Fruit fly (Drosophila melanogaster): ENCODE data around the gene chb.
A peak's percentile ranks its signal among the peaks of the same experiment; 100 is the strongest.

Gene chb

DNA sequence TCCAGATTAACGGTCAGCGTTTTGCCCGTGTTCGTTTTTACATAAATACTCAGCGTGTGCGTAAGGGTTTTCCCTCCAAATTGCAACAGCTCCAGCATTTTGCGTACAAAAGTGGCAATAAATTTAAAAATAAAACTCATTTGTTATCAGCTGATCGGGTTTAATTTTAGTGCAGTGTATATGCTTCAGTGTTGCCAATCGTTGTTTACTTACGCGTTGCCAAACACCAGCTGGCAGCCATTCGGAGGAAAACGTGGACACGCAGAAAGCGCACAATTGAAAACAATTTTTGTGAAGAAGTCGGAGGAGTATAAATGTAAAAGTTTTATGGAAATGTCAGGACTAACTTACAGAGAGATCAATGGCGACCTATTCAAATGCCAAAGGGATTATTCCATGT lies 23.9 kb downstream of the chb start, which contains the start of the genes Targ3 and park (continued):
- TF ChIP-seq Hnf4 (GFP tag; optimal IDR thresholded peaks at IDR 0.05) (peak; percentile 73), dsf (GFP tag; optimal IDR thresholded peaks at IDR 0.05; ENCODE audit: borderline replicate concordance) (peak; percentile 62), Rel (GFP tag; optimal IDR thresholded peaks at IDR 0.05) (no peak), Rel (tag; optimal IDR thresholded peaks at IDR 0.05) (peak; percentile 38), CrebA (GFP tag; optimal IDR thresholded peaks at IDR 0.05; ENCODE audit: borderline replicate concordance) (no peak), sv (GFP tag; optimal IDR thresholded peaks at IDR 0.05) (peak; percentile 6), fru (GFP tag; optimal IDR thresholded peaks at IDR 0.05) (no peak), sage (GFP tag; optimal IDR thresholded peaks at IDR 0.05) (no peak), tai (GFP tag; optimal IDR thresholded peaks at IDR 0.05) (no peak), foxo (GFP tag; optimal IDR thresholded peaks at IDR 0.05) (peak in 1 of 2 experiments; percentile 29)

DNA sequence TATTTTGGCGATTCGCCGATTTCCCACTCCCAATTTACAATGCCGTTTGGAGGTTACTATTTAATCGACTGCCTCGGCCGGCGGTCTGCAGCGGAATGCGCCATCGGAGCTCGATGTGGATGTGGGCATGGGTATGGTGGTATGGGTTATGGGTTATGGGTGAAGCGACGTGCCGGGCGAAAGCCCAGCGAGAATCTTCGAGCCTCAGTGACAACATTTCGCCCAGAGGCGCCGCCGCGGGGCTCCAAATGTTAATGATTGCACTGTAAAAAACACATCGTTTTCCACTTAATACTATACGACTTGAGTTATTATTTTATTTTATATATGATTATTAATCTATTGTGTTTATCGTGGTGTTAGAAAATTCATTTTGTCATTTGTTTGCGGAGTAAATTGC lies 27.9 kb downstream of the chb start:
- TF ChIP-seq Dif (GFP tag; optimal IDR thresholded peaks at IDR 0.05; ENCODE audit: partially characterized antibody) (peak; percentile 13), Hr78 (GFP tag; optimal IDR thresholded peaks at IDR 0.05) (no peak)

dm6 chr3L:21201246-21201896 lies 28.7 kb downstream of the chb start:
- TF ChIP-seq N (GFP tag; optimal IDR thresholded peaks at IDR 0.05) (no peak), fru (GFP tag; optimal IDR thresholded peaks at IDR 0.05) (no peak), Hnf4 (GFP tag; optimal IDR thresholded peaks at IDR 0.05) (no peak), psq (GFP tag; optimal IDR thresholded peaks at IDR 0.05) (no peak), Dif (GFP tag; optimal IDR thresholded peaks at IDR 0.05; ENCODE audit: partially characterized antibody) (no peak), CG9705 (GFP tag; optimal IDR thresholded peaks at IDR 0.05) (no peak), dl (GFP tag; optimal IDR thresholded peaks at IDR 0.05; ENCODE audit: insufficient read depth in 1 of 2, partially characterized antibody in 2 of 2) (no peak), Dfd (GFP tag; optimal IDR thresholded peaks at IDR 0.05) (no peak), Hr78 (GFP tag; optimal IDR thresholded peaks at IDR 0.05) (no peak), GATAd (GFP tag; optimal IDR thresholded peaks at IDR 0.05) (no peak), Hr83 (GFP tag; optimal IDR thresholded peaks at IDR 0.05; ENCODE audit: poor library complexity, severe bottlenecking) (no peak), dsf (GFP tag; optimal IDR thresholded peaks at IDR 0.05; ENCODE audit: borderline replicate concordance) (no peak), h (GFP tag; optimal IDR thresholded peaks at IDR 0.05) (no peak), usp (GFP tag; optimal IDR thresholded peaks at IDR 0.05) (no peak), Vsx2 (GFP tag; optimal IDR thresholded peaks at IDR 0.05; ENCODE audit: partially characterized antibody) (no peak), OdsH (GFP tag; optimal IDR thresholded peaks at IDR 0.05) (no peak), Jra (GFP tag; optimal IDR thresholded peaks at IDR 0.05) (no peak)

DNA sequence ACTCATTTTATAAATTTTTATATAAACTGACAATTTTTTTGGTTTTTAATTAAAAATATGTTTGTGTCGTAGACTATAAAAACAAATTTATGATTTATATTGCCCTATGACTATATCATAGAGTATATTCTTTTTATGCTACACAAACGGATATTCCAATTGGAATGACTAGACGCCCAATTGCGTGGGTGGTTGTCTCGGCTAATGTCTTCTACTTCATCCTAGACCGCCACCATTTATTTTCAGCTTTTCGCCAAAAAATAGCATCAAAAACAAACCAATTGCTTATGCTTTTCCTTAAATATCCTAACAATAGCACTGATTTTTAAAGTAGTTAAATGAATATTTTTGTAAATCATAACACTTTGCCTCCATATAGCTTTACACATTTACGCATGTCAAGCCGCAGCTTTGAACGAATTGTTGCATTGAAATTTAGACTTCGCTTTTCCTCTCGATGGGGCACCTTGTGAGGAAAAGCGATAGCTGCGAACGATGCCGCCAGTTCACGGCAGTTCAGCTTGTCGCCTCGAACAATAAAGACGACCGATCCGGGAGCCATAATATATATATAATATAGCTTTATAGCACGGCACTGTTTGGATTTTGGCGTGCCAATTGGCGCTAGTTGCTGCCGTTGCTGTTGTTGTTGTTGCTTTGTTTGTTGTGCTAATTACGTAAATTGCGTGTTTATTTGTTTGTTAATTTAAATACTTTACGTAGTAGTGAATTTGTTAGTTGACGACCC lies 29.6 kb downstream of the chb start:
- TF ChIP-seq tai (GFP tag; optimal IDR thresholded peaks at IDR 0.05), result no peak
- no peak for TF ChIP-seq usp (GFP tag; optimal IDR thresholded peaks at IDR 0.05)
- TF ChIP-seq GATAd (GFP tag; optimal IDR thresholded peaks at IDR 0.05), result no peak
- TF ChIP-seq CG9705 (GFP tag; optimal IDR thresholded peaks at IDR 0.05), result no peak
- no peak for TF ChIP-seq jim (GFP tag; optimal IDR thresholded peaks at IDR 0.05)
- no peak for TF ChIP-seq Abd-B (GFP tag; optimal IDR thresholded peaks at IDR 0.05)
- TF ChIP-seq sv (GFP tag; optimal IDR thresholded peaks at IDR 0.05), result no peak
- no peak for TF ChIP-seq CG32264 (GFP tag; optimal IDR thresholded peaks at IDR 0.05)
- TF ChIP-seq foxo (GFP tag; optimal IDR thresholded peaks at IDR 0.05), result no peak
- TF ChIP-seq dl (GFP tag; optimal IDR thresholded peaks at IDR 0.05; ENCODE audit: insufficient read depth in 1 of 2, partially characterized antibody in 2 of 2), result no peak
- TF ChIP-seq Dfd (GFP tag; optimal IDR thresholded peaks at IDR 0.05), result no peak
- TF ChIP-seq Mio (GFP tag; optimal IDR thresholded peaks at IDR 0.05), result no peak
- no peak for TF ChIP-seq woc (GFP tag; optimal IDR thresholded peaks at IDR 0.05)

DNA sequence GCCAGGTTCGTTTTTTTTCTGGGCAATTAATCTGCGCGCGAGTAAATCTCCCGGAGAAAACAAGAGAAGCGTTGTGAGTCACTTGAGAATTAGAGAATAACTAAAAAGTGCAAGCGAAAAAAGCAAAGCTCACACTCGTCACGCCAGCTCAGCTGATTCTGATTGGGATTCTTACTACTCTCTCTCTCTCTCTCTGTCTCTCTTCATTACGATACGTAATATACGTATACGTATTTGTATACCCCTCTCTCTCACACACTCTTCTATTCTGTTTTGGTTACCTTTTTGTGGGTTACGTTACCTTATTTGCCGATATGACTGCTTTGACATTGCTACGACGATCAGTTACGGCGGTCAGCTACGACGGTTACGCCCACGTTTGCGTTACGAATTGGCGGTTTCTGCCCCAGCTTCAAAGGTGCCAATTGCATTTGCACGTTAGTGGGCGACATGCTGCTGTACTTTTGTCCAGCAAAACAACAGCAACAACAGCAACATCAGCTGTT lies 30.2 kb downstream of the chb start, which contains the start of the genes Targ1, CG10512 and Targ2:
Gene Targ1 (minus strand): TSS at position 106 of the 506 bp plus-strand sequence.
Gene CG10512 (plus strand): TSS at position 144 of the 506 bp plus-strand sequence.
Gene Targ2 (minus strand): TSS at position 456 of the 506 bp plus-strand sequence.
- peak in 1 of 2 experiments; percentile 30 for TF ChIP-seq dl (GFP tag; optimal IDR thresholded peaks at IDR 0.05; ENCODE audit: insufficient read depth in 1 of 2, partially characterized antibody in 2 of 2)
- TF ChIP-seq fru (GFP tag; optimal IDR thresholded peaks at IDR 0.05), result no peak
- TF ChIP-seq Sp1 (GFP tag; optimal IDR thresholded peaks at IDR 0.05), result no peak
- peak; percentile 65 for TF ChIP-seq Dif (GFP tag; optimal IDR thresholded peaks at IDR 0.05; ENCODE audit: partially characterized antibody)
- TF ChIP-seq dsf (GFP tag; optimal IDR thresholded peaks at IDR 0.05; ENCODE audit: borderline replicate concordance), result no peak
- TF ChIP-seq br (GFP tag; optimal IDR thresholded peaks at IDR 0.05), result no peak
- peak; percentile 37 for TF ChIP-seq psq (GFP tag; optimal IDR thresholded peaks at IDR 0.05)
- no peak for TF ChIP-seq Mio (GFP tag; optimal IDR thresholded peaks at IDR 0.05)

Data from whole organism, wandering third instar larva.